Fruit fly (Drosophila melanogaster) whole organism, embryonic: ENCODE measurements around the gene red.

Source experiments
- CG11504 ChIP-seq: fragments of 200-800 bp; sonication (Bioruptor generic); optimal IDR thresholded peaks from 3 replicates; lab custom pipeline; 2019; ENCODE audit warnings: missing biosample characterization, mild to moderate bottlenecking, missing genetic modification characterization, moderate library complexity
- CG11695 ChIP-seq: fragments of 200-800 bp; sonication (Bioruptor generic); IDR thresholded peaks from 3 replicates; pipeline ENCODE4 v1.3.6; 2022; ENCODE audit warnings: missing biosample characterization, missing genetic modification characterization
- CG12071 ChIP-seq: fragments of 200-800 bp; sonication (Bioruptor generic); optimal IDR thresholded peaks from 3 replicates; lab custom pipeline; 2018; ENCODE audit warnings: missing biosample characterization, mild to moderate bottlenecking, missing genetic modification characterization
- CG13123 ChIP-seq: fragments of 200-800 bp; sonication (Bioruptor generic); optimal IDR thresholded peaks from 2 replicates; lab custom pipeline; 2016; ENCODE audit warnings: missing biosample characterization, missing genetic modification characterization
- CG15269 ChIP-seq: fragments of 200-800 bp; sonication (Bioruptor generic); optimal IDR thresholded peaks from 2 replicates; lab custom pipeline; 2018; ENCODE audit warnings: missing biosample characterization, mild to moderate bottlenecking, missing genetic modification characterization, moderate library complexity
- CG15601 ChIP-seq: fragments of 200-800 bp; sonication (Bioruptor generic); optimal IDR thresholded peaks from 3 replicates; lab custom pipeline; 2019; ENCODE audit warnings: missing biosample characterization, mild to moderate bottlenecking, missing genetic modification characterization, moderate library complexity
- CG17612 ChIP-seq: fragments of 200-800 bp; sonication (Bioruptor generic); IDR thresholded peaks from 2 replicates; pipeline ENCODE4 v1.3.6; 2022; ENCODE audit warnings: missing biosample characterization, missing genetic modification characterization
- CG18476 ChIP-seq: fragments of 200-800 bp; sonication (Bioruptor generic); optimal IDR thresholded peaks from 2 replicates; lab custom pipeline; 2016; ENCODE audit warnings: missing biosample characterization, mild to moderate bottlenecking, missing genetic modification characterization
- CG2202 ChIP-seq: fragments of 200-800 bp; sonication (Bioruptor generic); optimal IDR thresholded peaks from 2 replicates; lab custom pipeline; 2018; ENCODE audit warnings: missing biosample characterization, mild to moderate bottlenecking, missing genetic modification characterization
- CG30403 ChIP-seq: fragments of 200-800 bp; sonication (Bioruptor generic); optimal IDR thresholded peaks from 3 replicates; lab custom pipeline; 2016; ENCODE audit warnings: missing biosample characterization, missing genetic modification characterization
- CG4282 ChIP-seq: fragments of 200-800 bp; sonication (Bioruptor generic); optimal IDR thresholded peaks from 2 replicates; lab custom pipeline; 2016; ENCODE audit warnings: missing biosample characterization, missing genetic modification characterization
- CG4404 ChIP-seq: fragments of 200-800 bp; sonication (Bioruptor generic); IDR thresholded peaks from 2 replicates; pipeline ENCODE4 v1.3.6; 2022; ENCODE audit warnings: missing biosample characterization, missing genetic modification characterization
- CG4820 ChIP-seq: fragments of 200-800 bp; sonication (Bioruptor generic); optimal IDR thresholded peaks from 3 replicates; lab custom pipeline; 2016; ENCODE audit warnings: missing biosample characterization, missing genetic modification characterization
- CG5180 ChIP-seq: fragments of 200-800 bp; sonication (Bioruptor generic); optimal IDR thresholded peaks from 3 replicates; lab custom pipeline; 2017; ENCODE audit warnings: missing biosample characterization, missing genetic modification characterization, mild to moderate bottlenecking, moderate library complexity, missing genetic modification reagents
- CG6254 ChIP-seq: fragments of 200-800 bp; sonication (Bioruptor generic); optimal IDR thresholded peaks from 3 replicates; lab custom pipeline; 2017; ENCODE audit warnings: mild to moderate bottlenecking, missing biosample characterization, missing genetic modification reagents, missing genetic modification characterization
- CG6654 ChIP-seq: fragments of 200-800 bp; sonication (Bioruptor generic); optimal IDR thresholded peaks from 2 replicates; lab custom pipeline; 2017; ENCODE audit warnings: missing biosample characterization, mild to moderate bottlenecking, missing genetic modification characterization
- CG6765 ChIP-seq: fragments of 200-800 bp; sonication (Bioruptor generic); optimal IDR thresholded peaks from 3 replicates; lab custom pipeline; 2017; ENCODE audit warnings: missing biosample characterization, mild to moderate bottlenecking, missing genetic modification characterization
- CG7839 ChIP-seq: fragments of 200-800 bp; sonication (Bioruptor generic); optimal IDR thresholded peaks from 3 replicates; lab custom pipeline; 2018; ENCODE audit warnings: missing biosample characterization, mild to moderate bottlenecking, missing genetic modification characterization, moderate library complexity
- CG8359 ChIP-seq: fragments of 200-800 bp; sonication (Bioruptor generic); optimal IDR thresholded peaks from 2 replicates; lab custom pipeline; 2017; ENCODE audit warnings: missing biosample characterization, mild to moderate bottlenecking, missing genetic modification characterization, borderline replicate concordance
- Dbx ChIP-seq: fragments of 200-800 bp; sonication (Bioruptor generic); IDR thresholded peaks from 3 replicates; pipeline ENCODE4 v1.3.6; 2022; ENCODE audit warnings: missing biosample characterization, missing genetic modification characterization
- Doc2 ChIP-seq: fragments of 200-800 bp; sonication (Bioruptor generic); IDR thresholded peaks from 2 replicates; pipeline ENCODE4 v1.3.6; 2022; ENCODE audit warnings: missing biosample characterization, missing genetic modification characterization
- Ets97D ChIP-seq: fragments of 200-800 bp; sonication (Bioruptor generic); optimal IDR thresholded peaks from 3 replicates; lab custom pipeline; 2016; ENCODE audit warnings: missing biosample characterization, missing genetic modification characterization
- Hsf ChIP-seq: fragments of 200-800 bp; sonication (Bioruptor generic); optimal IDR thresholded peaks from 3 replicates; lab custom pipeline; 2016; ENCODE audit warnings: missing biosample characterization, missing genetic modification characterization
- Meics ChIP-seq: fragments of 200-800 bp; sonication (Bioruptor generic); optimal IDR thresholded peaks from 2 replicates; lab custom pipeline; 2017; ENCODE audit warnings: missing biosample characterization, mild to moderate bottlenecking, missing genetic modification characterization
- Poxn ChIP-seq: fragments of 200-800 bp; sonication (Bioruptor generic); IDR thresholded peaks from 2 replicates; pipeline ENCODE4 v1.3.6; 2022; ENCODE audit warnings: missing biosample characterization, missing genetic modification characterization
- Sin3A ChIP-seq: fragments of >200 bp; optimal IDR thresholded peaks from 2 replicates; lab custom pipeline; 2018
- Sry-δ ChIP-seq: fragments of 200-800 bp; sonication (Bioruptor generic); optimal IDR thresholded peaks from 2 replicates; lab custom pipeline; 2016; ENCODE audit warnings: missing biosample characterization, missing genetic modification characterization
- Ssrp ChIP-seq: fragments of 200-800 bp; sonication (Bioruptor generic); optimal IDR thresholded peaks from 2 replicates; lab custom pipeline; 2018; ENCODE audit warnings: missing biosample characterization, mild to moderate bottlenecking, missing genetic modification characterization, moderate library complexity
- az2 ChIP-seq: fragments of 200-800 bp; sonication (Bioruptor generic); optimal IDR thresholded peaks from 3 replicates; lab custom pipeline; 2016; ENCODE audit warnings: missing biosample characterization, missing genetic modification characterization
- bab2 ChIP-seq: fragments of 200-800 bp; sonication (Bioruptor generic); optimal IDR thresholded peaks from 2 replicates; lab custom pipeline; 2016; ENCODE audit warnings: missing biosample characterization, missing genetic modification characterization
- bsh ChIP-seq, 2 experiments: fragments of 200-800 bp; sonication (Bioruptor generic); optimal IDR thresholded peaks; 2 replicates each; lab custom pipeline; 2017 to 2018; ENCODE audit warnings: mild to moderate bottlenecking in 2 of 2, missing biosample characterization in 2 of 2, missing genetic modification characterization in 2 of 2, moderate library complexity in 1 of 2
- cad ChIP-seq: fragments of >200 bp; optimal IDR thresholded peaks from 2 replicates; lab custom pipeline; 2017; ENCODE audit warnings: missing biosample characterization, missing genetic modification characterization
- cas ChIP-seq: fragments of 200-800 bp; sonication (Bioruptor generic); IDR thresholded peaks from 2 replicates; pipeline ENCODE4 v1.3.6; 2022; ENCODE audit warnings: missing biosample characterization, missing genetic modification characterization
- chinmo ChIP-seq: fragments of 200-800 bp; sonication (Bioruptor generic); IDR thresholded peaks from 4 replicates; pipeline ENCODE4 v1.3.6; 2022; ENCODE audit warnings: missing biosample characterization, missing genetic modification characterization; ENCODE audit not compliant: partially characterized antibody
- croc ChIP-seq: fragments of 200-800 bp; sonication (Bioruptor generic); conservative IDR thresholded peaks from 3 replicates; pipeline ENCODE4 v1.3.6; 2022; ENCODE audit warnings: missing biosample characterization, missing genetic modification characterization
- dan ChIP-seq: fragments of 200-800 bp; sonication (Bioruptor generic); IDR thresholded peaks from 2 replicates; pipeline ENCODE4 v1.3.6; 2022; ENCODE audit warnings: missing biosample characterization, missing genetic modification characterization
- dysf ChIP-seq: fragments of 200-800 bp; sonication (Bioruptor generic); IDR thresholded peaks from 3 replicates; pipeline ENCODE4 v1.3.6; 2022; ENCODE audit warnings: missing biosample characterization, missing genetic modification characterization
- esg ChIP-seq: fragments of 200-800 bp; sonication (Bioruptor generic); conservative IDR thresholded peaks from 2 replicates; pipeline ENCODE4 v1.3.6; 2022; ENCODE audit warnings: missing biosample characterization, missing genetic modification characterization
- eve ChIP-seq, 2 experiments: fragments of >200 bp; optimal IDR thresholded peaks; 2 replicates each; lab custom pipeline; 2017; ENCODE audit warnings: missing biosample characterization in 2 of 2, missing genetic modification characterization in 2 of 2
- fd102C ChIP-seq: fragments of 200-800 bp; sonication (Bioruptor generic); optimal IDR thresholded peaks from 2 replicates; lab custom pipeline; 2018; ENCODE audit warnings: missing biosample characterization, mild to moderate bottlenecking, missing genetic modification characterization, moderate library complexity
- grn ChIP-seq: fragments of 200-800 bp; sonication (Bioruptor generic); optimal IDR thresholded peaks from 3 replicates; lab custom pipeline; 2017; ENCODE audit warnings: missing biosample characterization, missing genetic modification characterization
- hth ChIP-seq: fragments of >200 bp; optimal IDR thresholded peaks from 2 replicates; lab custom pipeline; 2017; ENCODE audit warnings: inconsistent platforms
- inv ChIP-seq: fragments of 200-800 bp; sonication (Bioruptor generic); IDR thresholded peaks from 2 replicates; pipeline ENCODE4 v1.3.6; 2022; ENCODE audit warnings: missing biosample characterization, missing genetic modification characterization; ENCODE audit not compliant: partially characterized antibody
- kah ChIP-seq: fragments of 200-800 bp; sonication (Bioruptor generic); optimal IDR thresholded peaks from 2 replicates; lab custom pipeline; 2018; ENCODE audit warnings: missing biosample characterization, mild to moderate bottlenecking, missing genetic modification characterization
- lmd ChIP-seq: fragments of 200-800 bp; sonication (Bioruptor generic); IDR thresholded peaks from 2 replicates; pipeline ENCODE4 v1.3.6; 2022; ENCODE audit warnings: missing biosample characterization, missing genetic modification characterization
- pum ChIP-seq: fragments of 200-800 bp; sonication (Bioruptor generic); optimal IDR thresholded peaks from 2 replicates; lab custom pipeline; 2016; ENCODE audit warnings: missing biosample characterization, missing genetic modification characterization
- row ChIP-seq: fragments of 200-800 bp; sonication (Bioruptor generic); IDR thresholded peaks from 3 replicates; pipeline ENCODE4 v1.3.6; 2022; ENCODE audit warnings: missing biosample characterization, missing genetic modification characterization
- sna ChIP-seq: fragments of 200-800 bp; sonication (Bioruptor generic); IDR thresholded peaks from 2 replicates; pipeline ENCODE4 v1.3.6; 2022; ENCODE audit warnings: missing biosample characterization, missing genetic modification characterization; ENCODE audit not compliant: partially characterized antibody
- sr ChIP-seq: fragments of 200-800 bp; sonication (Bioruptor generic); IDR thresholded peaks from 3 replicates; pipeline ENCODE4 v1.3.6; 2022; ENCODE audit warnings: missing biosample characterization, missing genetic modification characterization
- vvl ChIP-seq: fragments of 200-800 bp; sonication (Bioruptor generic); IDR thresholded peaks from 2 replicates; pipeline ENCODE4 v1.3.6; 2022; ENCODE audit warnings: missing biosample characterization, missing genetic modification characterization
- z ChIP-seq: fragments of 200-800 bp; sonication (Bioruptor generic); IDR thresholded peaks from 3 replicates; pipeline ENCODE4 v1.3.6; 2022; ENCODE audit warnings: missing biosample characterization, missing genetic modification characterization

The red gene

DNA sequence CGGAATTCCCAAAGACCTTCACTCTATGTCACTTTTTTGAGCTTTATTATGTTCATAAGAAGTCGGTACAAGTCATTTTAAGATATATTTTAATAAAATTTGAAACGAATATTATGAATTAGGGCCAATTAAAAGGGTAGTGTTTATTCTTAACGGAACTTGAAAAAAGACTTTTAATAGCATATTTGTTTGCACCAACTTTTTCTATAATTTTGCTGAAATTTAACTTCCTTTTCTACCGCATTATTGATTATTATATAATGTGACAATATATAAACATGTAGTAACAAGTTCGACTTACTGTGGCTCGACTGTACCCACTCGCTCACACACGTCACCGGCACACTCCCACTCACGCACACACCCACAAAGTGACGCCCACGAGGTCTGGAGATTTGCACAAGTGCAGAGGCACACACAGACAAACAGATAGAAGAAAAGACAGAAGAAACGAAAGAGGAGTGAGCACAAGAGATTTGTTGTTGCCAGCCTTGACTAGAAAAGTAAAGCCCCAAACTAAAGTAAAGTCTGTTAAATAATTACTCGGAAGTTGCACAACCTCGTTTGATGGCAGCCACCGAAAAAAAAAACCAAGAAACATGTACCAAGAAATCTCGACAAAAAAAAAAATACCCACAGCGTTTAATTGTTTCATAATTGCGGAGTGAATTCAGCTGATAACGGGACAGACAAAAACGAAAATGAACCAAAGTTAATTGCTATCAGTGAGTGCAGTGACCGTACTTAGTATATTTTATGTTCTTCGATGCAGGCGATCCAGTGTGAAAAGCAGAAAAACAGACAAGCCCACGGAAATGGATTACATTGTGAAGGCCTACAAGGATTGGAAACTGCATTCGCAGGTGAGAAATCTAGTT lies 1.3 kb downstream of the red start (continued):
- TF ChIP-seq hth (lab: Kevin White, UChicago) (no peak), bab2 (no peak), grn (GFP tag; lab: Kevin White, UChicago) (no peak), kah (no peak), az2 (no peak), CG13123 (GFP tag; lab: Kevin White, UChicago) (no peak), dan (no peak), CG6765 (GFP tag; lab: Kevin White, UChicago) (peak; percentile 33), CG7839 (tag; lab: Kevin White, UChicago) (peak; percentile 41), Sin3A (lab: Kevin White, UChicago) (no peak), Meics (GFP tag; lab: Kevin White, UChicago) (peak; percentile 25), z (GFP tag; lab: Robert Waterston, UW) (no peak), row (GFP tag; lab: Robert Waterston, UW) (peak; percentile 55), eve (GFP tag; optimal IDR thresholded peaks at IDR 0.05; lab: Kevin White, UChicago) (peak in 1 of 2 experiments; percentile 15), Ets97D (GFP tag; lab: Kevin White, UChicago) (no peak), vvl (GFP tag; lab: Robert Waterston, UW) (0 out of 2 replicates have a peak, but pooled peaks have one; percentile 23), CG4820 (GFP tag; lab: Kevin White, UChicago) (peak; percentile 18), CG15269 (tag; lab: Kevin White, UChicago) (peak; percentile 21), CG12071 (GFP tag; lab: Kevin White, UChicago) (no peak), chinmo (GFP tag; lab: Robert Waterston, UW) (0 out of 4 replicates have a peak, but pooled peaks have one; percentile 26), Hsf (no peak), fd102C (no peak), Poxn (GFP tag; lab: Robert Waterston, UW) (no peak), cas (GFP tag; lab: Robert Waterston, UW) (no peak), CG4282 (GFP tag; lab: Kevin White, UChicago) (no peak), bsh (GFP tag; optimal IDR thresholded peaks at IDR 0.05; lab: Kevin White, UChicago) (peak in 1 of 2 experiments; percentile 6), CG18476 (GFP tag; lab: Kevin White, UChicago) (no peak), inv (GFP tag; lab: Robert Waterston, UW) (no peak), CG11504 (peak; percentile 61), CG2202 (tag; lab: Kevin White, UChicago) (no peak), cad (GFP tag; lab: Kevin White, UChicago) (no peak), Dbx (GFP tag; lab: Robert Waterston, UW) (0 out of 3 replicates have a peak, but pooled peaks have one; percentile 15), CG5180 (GFP tag; lab: Kevin White, UChicago) (peak; percentile 5), CG6254 (no peak), CG15601 (tag; lab: Kevin White, UChicago) (no peak), sna (GFP tag; lab: Robert Waterston, UW) (no peak), sr (GFP tag; lab: Robert Waterston, UW) (peak; percentile 98), Ssrp (tag; lab: Kevin White, UChicago) (no peak)

DNA sequence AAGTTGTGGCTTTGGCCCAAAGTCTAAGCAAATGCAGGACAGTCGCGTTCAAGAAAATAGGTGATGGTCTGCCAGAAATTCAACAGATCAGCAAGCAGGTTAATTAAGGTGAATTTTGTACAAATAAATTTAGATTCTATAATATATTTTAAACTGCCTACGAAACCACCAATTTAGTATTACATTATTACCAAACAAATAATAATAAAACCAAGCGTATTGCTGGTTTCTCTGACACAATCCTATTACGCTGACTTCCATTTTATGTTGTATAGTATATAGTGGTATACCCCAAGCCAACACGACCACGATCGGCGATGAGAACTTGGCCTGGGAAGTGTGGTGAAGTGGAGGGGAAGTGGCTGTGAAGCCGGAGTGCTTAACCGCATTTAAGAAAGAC lies 2.6 kb downstream of the red start:
- TF ChIP-seq CG12071 (GFP tag; lab: Kevin White, UChicago) (no peak), CG4404 (GFP tag; lab: Robert Waterston, UW) (no peak), dysf (GFP tag; lab: Robert Waterston, UW) (peak; percentile 34; the same call in 1 of the 3 replicates), CG17612 (GFP tag; lab: Robert Waterston, UW) (no peak), croc (GFP tag; lab: Robert Waterston, UW) (no peak), Doc2 (no peak), CG11695 (GFP tag; lab: Robert Waterston, UW) (no peak), CG30403 (GFP tag; lab: Kevin White, UChicago) (peak; percentile 7), inv (GFP tag; lab: Robert Waterston, UW) (no peak), pum (GFP tag; lab: Kevin White, UChicago) (no peak), esg (GFP tag; lab: Robert Waterston, UW) (no peak), CG6654 (GFP tag; lab: Kevin White, UChicago) (no peak), lmd (GFP tag; lab: Robert Waterston, UW) (peak; percentile 22; the same call in 1 of the 2 replicates), CG8359 (no peak), Sry-δ (GFP tag; lab: Kevin White, UChicago) (no peak)
